Fruit fly (Drosophila melanogaster) whole organism, prepupa: Measurements from ENCODE around the gene Pld3.

Experiments
- Blimp-1 ChIP-seq: fragments of 200-800 bp; sonication (Bioruptor generic); optimal IDR thresholded peaks from 3 replicates; lab custom pipeline; 2017; ENCODE audit warnings: missing biosample characterization, missing genetic modification characterization, mild to moderate bottlenecking, moderate library complexity, missing genetic modification reagents
- CG10631 ChIP-seq: fragments of 200-800 bp; sonication (Bioruptor generic); optimal IDR thresholded peaks from 2 replicates; lab custom pipeline; 2016; ENCODE audit warnings: missing biosample characterization, missing genetic modification characterization
- CG11294 ChIP-seq: fragments of 200-800 bp; sonication (Bioruptor generic); IDR thresholded peaks from 2 replicates; pipeline ENCODE4 v1.3.6; 2022; ENCODE audit warnings: missing biosample characterization, missing genetic modification characterization
- CG11762 ChIP-seq: fragments of 200-800 bp; sonication (Bioruptor generic); optimal IDR thresholded peaks from 3 replicates; lab custom pipeline; 2016; ENCODE audit warnings: missing biosample characterization, missing genetic modification characterization; ENCODE audit not compliant: insufficient read depth
- CG11902 ChIP-seq: fragments of 200-800 bp; sonication (Bioruptor generic); optimal IDR thresholded peaks from 3 replicates; lab custom pipeline; 2016; ENCODE audit warnings: missing biosample characterization, missing genetic modification characterization
- CG15336 ChIP-seq: fragments of 200-800 bp; sonication (Bioruptor generic); IDR thresholded peaks from 2 replicates; pipeline ENCODE4 v1.3.6; 2022; ENCODE audit warnings: missing biosample characterization, missing genetic modification characterization
- CG1621 ChIP-seq: fragments of 200-800 bp; sonication (Bioruptor generic); optimal IDR thresholded peaks from 3 replicates; lab custom pipeline; 2018; ENCODE audit warnings: missing biosample characterization, mild to moderate bottlenecking, missing genetic modification characterization
- CG3032 ChIP-seq: fragments of 200-800 bp; optimal IDR thresholded peaks from 2 replicates; lab custom pipeline; 2019; ENCODE audit warnings: missing biosample characterization, mild to moderate bottlenecking, missing genetic modification characterization, moderate library complexity
- CG34406 ChIP-seq: fragments of 200-800 bp; sonication (Bioruptor generic); optimal IDR thresholded peaks from 3 replicates; lab custom pipeline; 2016; ENCODE audit warnings: missing biosample characterization, missing genetic modification characterization
- CG3919 ChIP-seq: fragments of 200-800 bp; sonication (Bioruptor generic); optimal IDR thresholded peaks from 3 replicates; lab custom pipeline; 2016; ENCODE audit warnings: missing biosample characterization, missing genetic modification characterization
- CG6163 ChIP-seq: fragments of 200-800 bp; sonication (Bioruptor generic); IDR thresholded peaks from 3 replicates; pipeline ENCODE4 v1.3.6; 2022; ENCODE audit warnings: missing biosample characterization, missing genetic modification characterization
- CG6276 ChIP-seq: fragments of 200-800 bp; sonication (Bioruptor generic); optimal IDR thresholded peaks from 2 replicates; lab custom pipeline; 2017; ENCODE audit warnings: missing biosample characterization, mild to moderate bottlenecking, missing genetic modification characterization
- CG6854 ChIP-seq: fragments of 200-800 bp; sonication (Bioruptor generic); optimal IDR thresholded peaks from 2 replicates; lab custom pipeline; 2017; ENCODE audit warnings: missing biosample characterization, mild to moderate bottlenecking, missing genetic modification characterization
- CG7368 ChIP-seq: fragments of 200-800 bp; sonication (Bioruptor generic); optimal IDR thresholded peaks from 3 replicates; lab custom pipeline; 2016; ENCODE audit warnings: missing biosample characterization, missing genetic modification characterization
- CG8119 ChIP-seq: fragments of 200-800 bp; sonication (Bioruptor generic); IDR thresholded peaks from 3 replicates; pipeline ENCODE4 v1.3.6; 2022; ENCODE audit warnings: missing biosample characterization, missing genetic modification characterization
- CG8319 ChIP-seq: fragments of 200-800 bp; sonication (Bioruptor generic); optimal IDR thresholded peaks from 3 replicates; lab custom pipeline; 2016; ENCODE audit warnings: missing biosample characterization, missing genetic modification characterization
- CG9139 ChIP-seq: fragments of 200-800 bp; sonication (Bioruptor generic); optimal IDR thresholded peaks from 3 replicates; lab custom pipeline; 2017; ENCODE audit warnings: missing biosample characterization, mild to moderate bottlenecking, missing genetic modification characterization
- Eip75B ChIP-seq: fragments of 200-800 bp; sonication (Bioruptor generic); optimal IDR thresholded peaks from 3 replicates; lab custom pipeline; 2016; ENCODE audit warnings: missing biosample characterization, missing genetic modification characterization
- Eip93F ChIP-seq: fragments of 200-800 bp; sonication (Bioruptor generic); optimal IDR thresholded peaks from 2 replicates; lab custom pipeline; 2016; ENCODE audit warnings: missing biosample characterization, mild to moderate bottlenecking, missing genetic modification characterization
- Ets96B ChIP-seq: fragments of 200-800 bp; optimal IDR thresholded peaks from 2 replicates; lab custom pipeline; 2019; ENCODE audit warnings: missing biosample characterization, mild to moderate bottlenecking, missing genetic modification characterization, moderate library complexity
- Gug ChIP-seq: fragments of 200-800 bp; sonication (Bioruptor generic); IDR thresholded peaks from 2 replicates; pipeline ENCODE4 v1.3.6; 2022; ENCODE audit warnings: missing biosample characterization, missing genetic modification characterization
- Hr38 ChIP-seq: sonication (Bioruptor generic); optimal IDR thresholded peaks from 2 replicates; lab custom pipeline; 2016; ENCODE audit warnings: missing biosample characterization, missing genetic modification characterization
- Hr4 ChIP-seq: fragments of 200-800 bp; sonication (Bioruptor generic); optimal IDR thresholded peaks from 3 replicates; lab custom pipeline; 2016; ENCODE audit warnings: missing biosample characterization, missing genetic modification characterization
- Lpt ChIP-seq: fragments of 200-800 bp; sonication (Bioruptor generic); optimal IDR thresholded peaks from 3 replicates; lab custom pipeline; 2016; ENCODE audit warnings: missing biosample characterization, missing genetic modification characterization
- Met ChIP-seq: fragments of 200-800 bp; sonication (Bioruptor generic); optimal IDR thresholded peaks from 3 replicates; lab custom pipeline; 2016; ENCODE audit warnings: missing biosample characterization, missing genetic modification characterization
- OdsH ChIP-seq: fragments of 200-800 bp; sonication (Bioruptor generic); optimal IDR thresholded peaks from 3 replicates; lab custom pipeline; 2016; ENCODE audit warnings: missing biosample characterization, missing genetic modification characterization
- Smox ChIP-seq: fragments of 200-800 bp; sonication (Bioruptor generic); optimal IDR thresholded peaks from 3 replicates; lab custom pipeline; 2016; ENCODE audit warnings: missing biosample characterization, missing genetic modification characterization
- Sox102F ChIP-seq: fragments of 200-800 bp; sonication (Bioruptor generic); optimal IDR thresholded peaks from 2 replicates; lab custom pipeline; 2016; ENCODE audit warnings: missing biosample characterization, mild to moderate bottlenecking, missing genetic modification characterization
- Sox14 ChIP-seq: fragments of 200-800 bp; sonication (Bioruptor generic); optimal IDR thresholded peaks from 3 replicates; lab custom pipeline; 2016; ENCODE audit warnings: missing biosample characterization, missing genetic modification characterization
- Sox15 ChIP-seq: fragments of 200-800 bp; sonication (Bioruptor generic); optimal IDR thresholded peaks from 3 replicates; lab custom pipeline; 2016; ENCODE audit warnings: missing biosample characterization, missing genetic modification characterization
- achi ChIP-seq: fragments of 200-800 bp; sonication (Bioruptor generic); optimal IDR thresholded peaks from 3 replicates; lab custom pipeline; 2016; ENCODE audit warnings: missing biosample characterization, missing genetic modification characterization
- acj6 ChIP-seq: fragments of 200-800 bp; sonication (Bioruptor generic); optimal IDR thresholded peaks from 3 replicates; lab custom pipeline; 2016; ENCODE audit warnings: missing biosample characterization, missing genetic modification characterization
- dac ChIP-seq: fragments of 200-800 bp; sonication (Bioruptor generic); optimal IDR thresholded peaks from 2 replicates; lab custom pipeline; 2017; ENCODE audit warnings: missing biosample characterization, mild to moderate bottlenecking, missing genetic modification characterization
- dsx ChIP-seq: fragments of 200-800 bp; optimal IDR thresholded peaks from 3 replicates; lab custom pipeline; 2019; ENCODE audit warnings: missing biosample characterization, mild to moderate bottlenecking, missing genetic modification characterization, moderate library complexity; ENCODE audit not compliant: poor library complexity, severe bottlenecking
- esn ChIP-seq: fragments of 200-800 bp; sonication (Bioruptor generic); optimal IDR thresholded peaks from 2 replicates; lab custom pipeline; 2016; ENCODE audit warnings: missing biosample characterization, mild to moderate bottlenecking, missing genetic modification characterization, moderate library complexity
- fd59A ChIP-seq: fragments of 200-800 bp; sonication (Bioruptor generic); optimal IDR thresholded peaks from 2 replicates; lab custom pipeline; 2017; ENCODE audit warnings: missing biosample characterization, mild to moderate bottlenecking, missing genetic modification characterization, missing genetic modification reagents
- fd85E ChIP-seq: fragments of 200-800 bp; sonication (Bioruptor generic); optimal IDR thresholded peaks from 3 replicates; lab custom pipeline; 2016; ENCODE audit warnings: missing biosample characterization, missing genetic modification characterization
- fkh ChIP-seq: fragments of 200-800 bp; sonication (Bioruptor generic); optimal IDR thresholded peaks from 3 replicates; lab custom pipeline; 2017; ENCODE audit warnings: missing biosample characterization, mild to moderate bottlenecking, missing genetic modification characterization, moderate library complexity
- lz ChIP-seq: fragments of 200-800 bp; sonication (Bioruptor generic); optimal IDR thresholded peaks from 3 replicates; lab custom pipeline; 2016; ENCODE audit warnings: missing biosample characterization, missing genetic modification characterization
- net ChIP-seq: fragments of 200-800 bp; sonication (Bioruptor generic); optimal IDR thresholded peaks from 3 replicates; lab custom pipeline; 2016; ENCODE audit warnings: missing biosample characterization, missing genetic modification characterization
- spab ChIP-seq: fragments of 200-800 bp; sonication (Bioruptor generic); optimal IDR thresholded peaks from 2 replicates; lab custom pipeline; 2017; ENCODE audit warnings: missing biosample characterization, mild to moderate bottlenecking, missing genetic modification characterization, missing genetic modification reagents
- ss ChIP-seq, 2 experiments: fragments of 200-800 bp; sonication (Bioruptor generic); optimal IDR thresholded peaks; 2 replicates in 1 of 2; 3 replicates in 1 of 2; lab custom pipeline; 2017 to 2018; ENCODE audit warnings: mild to moderate bottlenecking in 2 of 2, missing biosample characterization in 2 of 2, missing genetic modification characterization in 2 of 2, moderate library complexity in 1 of 2
- svp ChIP-seq: fragments of 200-800 bp; sonication (Bioruptor generic); peaks from one replicate; lab custom pipeline; 2016; ENCODE audit warnings: missing biosample characterization, missing genetic modification characterization
- topi ChIP-seq: fragments of 200-800 bp; sonication (Bioruptor generic); optimal IDR thresholded peaks from 3 replicates; lab custom pipeline; 2016; ENCODE audit warnings: missing biosample characterization, missing genetic modification characterization
- vri ChIP-seq: fragments of 200-800 bp; sonication (Bioruptor generic); optimal IDR thresholded peaks from 3 replicates; lab custom pipeline; 2016; ENCODE audit warnings: missing biosample characterization, mild to moderate bottlenecking, missing genetic modification characterization

Pld3 gene

dm6 chr2L:21156156-21157040 lies 2.2 kb upstream of the Pld3 start, which contains the start of the genes Mpp6 and E2f2 (continued):
- TF ChIP-seq Eip93F (GFP tag; lab: Kevin White, UChicago) (no peak), CG6854 (GFP tag; lab: Kevin White, UChicago) (no peak), CG1621 (tag; lab: Kevin White, UChicago) (no peak), CG3032 (tag; lab: Kevin White, UChicago) (no peak), OdsH (GFP tag; lab: Kevin White, UChicago) (no peak), CG11294 (no peak), Met (GFP tag; lab: Kevin White, UChicago) (no peak), CG8319 (GFP tag; lab: Kevin White, UChicago) (no peak), CG8119 (GFP tag; lab: Robert Waterston, UW) (no peak), CG10631 (GFP tag; lab: Kevin White, UChicago) (peak; percentile 41), vri (no peak), CG15336 (no peak), acj6 (no peak), fkh (peak; percentile 78), CG11762 (GFP tag; lab: Kevin White, UChicago) (no peak)
- TF ChIP-seq, all 60 proteins: peak for 14

dm6 chr2L:21162875-21163274 lies 4.2 kb downstream of the Pld3 start, which contains the start of gene Nbr:
Gene Nbr, minus strand, starts transcription at chr2L:21163083.
- no peak for TF ChIP-seq CG6276 (GFP tag; lab: Kevin White, UChicago)
- TF ChIP-seq CG6163, result 0 out of 3 replicates have a peak, but pooled peaks have one; percentile 14

- TF ChIP-seq svp (GFP tag; lab: Kevin White, UChicago), result no peak
- peak; percentile 52 for TF ChIP-seq Met (GFP tag; lab: Kevin White, UChicago)
- no peak for TF ChIP-seq fd85E
- TF ChIP-seq topi, result peak; percentile 37
- TF ChIP-seq net, result peak; percentile 5
- no peak for TF ChIP-seq CG9139 (GFP tag; lab: Kevin White, UChicago)
- no peak for TF ChIP-seq Sox102F (GFP tag; lab: Kevin White, UChicago)
- no peak for TF ChIP-seq ss (GFP tag; optimal IDR thresholded peaks at IDR 0.05; lab: Kevin White, UChicago)
- TF ChIP-seq achi (GFP tag; lab: Kevin White, UChicago), result peak; percentile 46
- no peak for TF ChIP-seq CG1621 (tag; lab: Kevin White, UChicago)
- no peak for TF ChIP-seq Smox
- peak; percentile 11 for TF ChIP-seq CG8319 (GFP tag; lab: Kevin White, UChicago)
- TF ChIP-seq lz (GFP tag; lab: Kevin White, UChicago), result peak; percentile 46
- TF ChIP-seq Eip75B, result peak; percentile 42
- TF ChIP-seq dac (GFP tag; lab: Kevin White, UChicago), result no peak
- 0 out of 2 replicates have a peak, but pooled peaks have one; percentile 20 for TF ChIP-seq Gug (GFP tag; lab: Robert Waterston, UW)
- no peak for TF ChIP-seq fd59A (GFP tag; lab: Kevin White, UChicago)
- TF ChIP-seq CG7368 (GFP tag; lab: Kevin White, UChicago), result no peak
- TF ChIP-seq vri, result no peak
- no peak for TF ChIP-seq fkh
- TF ChIP-seq Sox15 (GFP tag; lab: Kevin White, UChicago), result peak; percentile 41
- TF ChIP-seq CG10631 (GFP tag; lab: Kevin White, UChicago), result peak; percentile 68
- peak; percentile 54 for TF ChIP-seq Hr4
- TF ChIP-seq Lpt (GFP tag; lab: Kevin White, UChicago), result no peak
- TF ChIP-seq CG6854 (GFP tag; lab: Kevin White, UChicago), result no peak
- TF ChIP-seq CG3919 (GFP tag; lab: Kevin White, UChicago), result peak; percentile 46
- peak; percentile 55 for TF ChIP-seq OdsH (GFP tag; lab: Kevin White, UChicago)
- no peak for TF ChIP-seq spab (GFP tag; lab: Kevin White, UChicago)
- TF ChIP-seq Hr38 (GFP tag; lab: Kevin White, UChicago), result no peak
- peak; percentile 41 for TF ChIP-seq CG34406 (GFP tag; lab: Kevin White, UChicago)
- TF ChIP-seq Ets96B, result peak; percentile 21
- TF ChIP-seq Sox14 (GFP tag; lab: Kevin White, UChicago), result peak; percentile 36
- TF ChIP-seq dsx (GFP tag; lab: Kevin White, UChicago), result no peak
- peak; percentile 10 for TF ChIP-seq Blimp-1
- peak; percentile 63 for TF ChIP-seq esn (GFP tag; lab: Kevin White, UChicago)
- peak; percentile 36 for TF ChIP-seq CG11902
These were observed 4.7 kb downstream of the Pld3 start, which contains the start of gene Noc2 for dm6 chr2L:21163311-21163842. Gene Noc2, plus strand, starts transcription at chr2L:21163641.
